Worm (Caenorhabditis elegans) whole organism, L4 larva: Measurements from ENCODE around the gene T19D2.3.

Source experiments
- ama-1 ChIP-seq: fragments of 150-350 bp; optimal IDR thresholded peaks from 2 replicates; lab custom pipeline; 2014; ENCODE audit warnings: inconsistent platforms, mixed read lengths
- hlh-30 ChIP-seq: sonication (generic microtip); optimal IDR thresholded peaks from 2 replicates; lab custom pipeline; 2017; ENCODE audit warnings: antibody characterized with exemption, mild to moderate bottlenecking, missing genetic modification characterization, missing compliant biosample characterization; ENCODE audit not compliant: insufficient read depth
- lin-13 ChIP-seq: fragments of 150-350 bp; optimal IDR thresholded peaks from 2 replicates; lab custom pipeline; 2014; ENCODE audit warnings: missing biosample characterization, missing genetic modification reagents, missing genetic modification characterization
- lin-38 ChIP-seq: fragments of 200-800 bp; sonication (Bioruptor generic); IDR thresholded peaks from 2 replicates; pipeline ENCODE4 v1.3.6; 2022; ENCODE audit warnings: missing genetic modification reagents, missing genetic modification characterization, missing compliant biosample characterization
- nhr-28 ChIP-seq: fragments of 150-350 bp; optimal IDR thresholded peaks from 2 replicates; lab custom pipeline; 2014; ENCODE audit warnings: missing biosample characterization, missing genetic modification characterization
- pqm-1 ChIP-seq: sonication (generic microtip); optimal IDR thresholded peaks from 2 replicates; lab custom pipeline; 2017; ENCODE audit warnings: missing biosample characterization, missing genetic modification characterization
- rbr-2 ChIP-seq: sonication (generic microtip); optimal IDR thresholded peaks from 2 replicates; lab custom pipeline; 2016; ENCODE audit warnings: missing genotype, missing genetic modification characterization, missing compliant biosample characterization
- tag-97 ChIP-seq: fragments of 200-800 bp; sonication (Bioruptor generic); IDR thresholded peaks from 2 replicates; pipeline ENCODE4 v1.3.6; 2022; ENCODE audit warnings: missing genetic modification characterization, missing compliant biosample characterization
- unc-39 ChIP-seq: sonication (generic microtip); optimal IDR thresholded peaks from 2 replicates; lab custom pipeline; 2017; ENCODE audit warnings: missing biosample characterization, missing genetic modification characterization
- vab-7 ChIP-seq: fragments of 200-800 bp; sonication (Bioruptor generic); IDR thresholded peaks from 2 replicates; pipeline ENCODE4 v1.3.6; 2022; ENCODE audit warnings: missing genetic modification reagents, missing genetic modification characterization, missing compliant biosample characterization
- zip-11 ChIP-seq: fragments of 200-800 bp; sonication (Bioruptor generic); IDR thresholded peaks from 2 replicates; pipeline ENCODE4 v1.3.6; 2022; ENCODE audit warnings: missing genetic modification characterization, missing compliant biosample characterization

ce11 chrX:3920101-3920500, 18.9 kb upstream of the T19D2.3 start, which contains the start of gene T22B2.2:
- TF ChIP-seq unc-39 (tag; lab: Kevin White, UChicago): no peak
- no peak for TF ChIP-seq pqm-1 (tag; lab: Kevin White, UChicago)
- TF ChIP-seq rbr-2 (tag; lab: Kevin White, UChicago): no peak
- no peak for TF ChIP-seq zip-11 (GFP tag; lab: Robert Waterston, UW)
- no peak for TF ChIP-seq ama-1 (lab: Kevin White, UChicago)
- no peak for TF ChIP-seq lin-13
- no peak for TF ChIP-seq hlh-30 (tag; lab: Kevin White, UChicago)
- no peak for TF ChIP-seq vab-7 (GFP tag; lab: Robert Waterston, UW)
- TF ChIP-seq tag-97 (GFP tag; lab: Robert Waterston, UW): no peak
- TF ChIP-seq nhr-28 (tag; lab: Kevin White, UChicago): no peak
- TF ChIP-seq lin-38 (GFP tag; lab: Robert Waterston, UW): no peak
